Fruit fly (Drosophila melanogaster) whole organism, pupa: Measurements from ENCODE around the gene CG10803.
A peak's percentile ranks its signal among the peaks of the same experiment; 100 is the strongest.

Experiments used
- CG10348 ChIP-seq: fragments of 200-800 bp; sonication (Bioruptor generic); IDR thresholded peaks from 2 replicates; pipeline ENCODE4 v1.3.6; 2022; ENCODE audit warnings: missing biosample characterization, missing genetic modification characterization
- CG12605 ChIP-seq: fragments of 200-800 bp; sonication (Bioruptor generic); IDR thresholded peaks from 2 replicates; pipeline ENCODE4 v1.3.6; 2022; ENCODE audit warnings: missing biosample characterization, missing genetic modification characterization
- CG13204 ChIP-seq: fragments of 200-800 bp; sonication (Bioruptor generic); optimal IDR thresholded peaks from 2 replicates; lab custom pipeline; 2018; ENCODE audit warnings: missing biosample characterization, mild to moderate bottlenecking, missing genetic modification characterization, moderate library complexity
- CG14655 ChIP-seq: fragments of 200-800 bp; sonication (Bioruptor generic); optimal IDR thresholded peaks from 3 replicates; lab custom pipeline; 2017; ENCODE audit warnings: mild to moderate bottlenecking, missing biosample characterization, missing genetic modification reagents, missing genetic modification characterization
- CG15710 ChIP-seq: fragments of 200-800 bp; sonication (Bioruptor generic); optimal IDR thresholded peaks from 2 replicates; lab custom pipeline; 2018; ENCODE audit warnings: missing biosample characterization, mild to moderate bottlenecking, missing genetic modification characterization, moderate library complexity
- CG17806 ChIP-seq: fragments of 200-800 bp; sonication (Bioruptor generic); optimal IDR thresholded peaks from 2 replicates; lab custom pipeline; 2018; ENCODE audit warnings: missing biosample characterization, mild to moderate bottlenecking, missing genetic modification characterization, moderate library complexity
- CG32121 ChIP-seq: fragments of 200-800 bp; sonication (Bioruptor generic); IDR thresholded peaks from 2 replicates; pipeline ENCODE4 v1.3.6; 2022; ENCODE audit warnings: missing biosample characterization, missing genetic modification characterization
- CG34367 ChIP-seq: fragments of 200-800 bp; sonication (Bioruptor generic); optimal IDR thresholded peaks from 2 replicates; lab custom pipeline; 2018; ENCODE audit warnings: missing biosample characterization, mild to moderate bottlenecking, missing genetic modification characterization
- CG4496 ChIP-seq: fragments of 200-800 bp; sonication (Bioruptor generic); IDR thresholded peaks from 3 replicates; pipeline ENCODE4 v1.3.6; 2022; ENCODE audit warnings: missing biosample characterization, missing genetic modification characterization
- CG8159 ChIP-seq: fragments of 200-800 bp; sonication (Bioruptor generic); optimal IDR thresholded peaks from 3 replicates; lab custom pipeline; 2018; ENCODE audit warnings: missing biosample characterization, mild to moderate bottlenecking, missing genetic modification characterization, moderate library complexity
- CG8301 ChIP-seq: fragments of 200-800 bp; sonication (Bioruptor generic); optimal IDR thresholded peaks from 2 replicates; lab custom pipeline; 2018; ENCODE audit warnings: missing biosample characterization, mild to moderate bottlenecking, missing genetic modification characterization
- CG9948 ChIP-seq: fragments of 200-800 bp; sonication (Bioruptor generic); optimal IDR thresholded peaks from 2 replicates; lab custom pipeline; 2018; ENCODE audit warnings: missing biosample characterization, mild to moderate bottlenecking, missing genetic modification characterization, moderate library complexity
- D1 ChIP-seq: fragments of 200-800 bp; sonication (Bioruptor generic); optimal IDR thresholded peaks from 2 replicates; lab custom pipeline; 2018; ENCODE audit warnings: missing biosample characterization, mild to moderate bottlenecking, missing genetic modification characterization, moderate library complexity
- EcR ChIP-seq: fragments of 200-800 bp; sonication (Bioruptor generic); optimal IDR thresholded peaks from 3 replicates; lab custom pipeline; 2019; ENCODE audit warnings: missing biosample characterization, missing genetic modification characterization, mild to moderate bottlenecking, moderate library complexity, missing genetic modification reagents
- Ets98B ChIP-seq: fragments of 200-800 bp; sonication (Bioruptor generic); IDR thresholded peaks from 2 replicates; pipeline ENCODE4 v1.3.6; 2022; ENCODE audit warnings: missing biosample characterization, missing genetic modification characterization
- Pif1A ChIP-seq: fragments of 200-800 bp; sonication (Bioruptor generic); optimal IDR thresholded peaks from 3 replicates; lab custom pipeline; 2016; ENCODE audit warnings: missing biosample characterization, missing genetic modification characterization
- Pif1B ChIP-seq: fragments of 200-800 bp; sonication (Bioruptor generic); optimal IDR thresholded peaks from 3 replicates; lab custom pipeline; 2016; ENCODE audit warnings: missing biosample characterization, missing genetic modification characterization
- Snoo ChIP-seq: fragments of 200-800 bp; sonication (Bioruptor generic); optimal IDR thresholded peaks from 3 replicates; lab custom pipeline; 2017; ENCODE audit warnings: missing biosample characterization, mild to moderate bottlenecking, missing genetic modification characterization, inconsistent platforms
- fd96Ca ChIP-seq: fragments of 200-800 bp; sonication (Bioruptor generic); IDR thresholded peaks from 3 replicates; pipeline ENCODE4 v1.3.6; 2022; ENCODE audit warnings: missing biosample characterization, missing genetic modification characterization
- gl ChIP-seq: fragments of 200-800 bp; sonication (Bioruptor generic); optimal IDR thresholded peaks from 2 replicates; lab custom pipeline; 2018; ENCODE audit warnings: missing biosample characterization, mild to moderate bottlenecking, missing genetic modification characterization
- rn ChIP-seq: fragments of 200-800 bp; sonication (Bioruptor generic); IDR thresholded peaks from 2 replicates; pipeline ENCODE4 v1.3.6; 2022; ENCODE audit warnings: missing biosample characterization, missing genetic modification characterization

Gene CG10803

DNA sequence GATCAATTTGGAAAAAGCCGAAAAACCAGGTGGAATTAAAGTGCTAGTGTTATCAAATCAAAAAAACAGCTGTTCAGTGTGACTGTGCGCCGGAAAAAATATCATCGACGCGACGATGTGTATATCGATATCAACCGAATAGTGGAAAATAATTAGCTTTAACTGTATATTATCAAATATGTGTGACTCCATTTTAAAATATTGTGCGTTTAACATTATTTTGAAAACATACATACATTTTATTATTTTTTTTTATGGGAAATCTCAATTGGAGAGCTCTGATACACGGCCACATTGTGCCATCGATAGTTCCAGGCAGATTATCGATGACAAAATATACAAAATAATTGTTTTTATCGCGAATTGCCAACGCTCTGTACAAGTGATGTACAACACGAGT lies at the start of gene CG10803, which contains the start of gene CG14270:
Gene CG10803, plus strand, starts transcription at position 347 of the 400 bp plus-strand sequence.
Gene CG14270, minus strand, starts transcription at position 75 of the 400 bp plus-strand sequence.
- TF ChIP-seq Pif1A (GFP tag; lab: Kevin White, UChicago): no peak
- no peak for TF ChIP-seq CG9948
- TF ChIP-seq CG13204 (GFP tag; lab: Kevin White, UChicago): no peak
- no peak for TF ChIP-seq EcR (GFP tag; lab: Kevin White, UChicago)

DNA sequence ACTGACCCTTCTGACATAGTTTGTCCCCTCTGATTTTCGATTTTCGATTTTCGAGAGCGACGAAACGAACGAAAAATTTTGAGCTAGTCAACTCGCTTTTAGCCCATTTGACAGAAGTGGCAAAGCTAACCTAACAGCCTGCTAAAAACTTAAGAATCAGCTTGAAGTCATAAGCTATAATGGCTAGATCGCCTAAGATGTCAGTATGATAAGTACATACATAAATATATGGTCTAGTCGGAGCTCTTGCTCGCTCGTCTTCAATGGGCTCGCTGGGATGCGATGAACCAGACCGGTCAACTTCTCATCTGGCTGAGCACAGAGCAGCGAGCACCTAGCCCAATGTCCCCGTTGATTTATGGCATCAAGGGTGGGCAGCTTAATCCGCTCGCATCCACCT lies 49.7 kb upstream of the CG10803 start, which contains the start of gene CG14269:
Gene CG14269, minus strand, starts transcription at position 101 of the 400 bp plus-strand sequence.
- TF ChIP-seq CG12605 (GFP tag; lab: Robert Waterston, UW): no peak
- TF ChIP-seq CG8159 (tag; lab: Kevin White, UChicago): no peak
- no peak for TF ChIP-seq Pif1B (GFP tag; lab: Kevin White, UChicago)
- no peak for TF ChIP-seq CG14655 (GFP tag; lab: Kevin White, UChicago)
- TF ChIP-seq CG8301: no peak
- TF ChIP-seq rn (GFP tag; lab: Robert Waterston, UW): no peak
- no peak for TF ChIP-seq CG17806 (tag; lab: Kevin White, UChicago)
- TF ChIP-seq Pif1A (GFP tag; lab: Kevin White, UChicago): no peak
- TF ChIP-seq EcR (GFP tag; lab: Kevin White, UChicago): no peak

DNA sequence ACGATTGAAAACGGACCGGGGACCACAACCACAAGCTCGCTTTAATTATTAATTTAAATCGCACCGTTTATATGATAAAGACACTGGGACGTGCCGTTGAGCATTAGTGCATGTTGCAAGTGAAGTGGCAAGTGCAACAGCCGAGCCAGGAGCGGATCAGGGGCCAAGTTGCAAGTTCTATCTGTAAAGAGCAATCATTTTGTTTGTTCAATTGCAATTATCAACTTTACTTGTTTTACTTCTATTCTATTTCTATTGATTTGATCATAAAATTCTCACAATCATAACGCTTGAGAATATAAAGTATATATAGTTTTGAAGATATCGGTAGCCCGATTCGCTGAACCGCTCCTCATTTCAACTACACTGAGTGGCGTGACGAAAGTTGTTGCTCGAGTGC lies 49.3 kb upstream of the CG10803 start:
- TF ChIP-seq CG13204 (GFP tag; lab: Kevin White, UChicago) (no peak), CG34367 (tag; lab: Kevin White, UChicago) (peak; percentile 17), CG12605 (GFP tag; lab: Robert Waterston, UW) (no peak), Snoo (tag; lab: Kevin White, UChicago) (no peak), CG8159 (tag; lab: Kevin White, UChicago) (peak; percentile 61), Pif1B (GFP tag; lab: Kevin White, UChicago) (peak; percentile 43), CG17806 (tag; lab: Kevin White, UChicago) (peak; percentile 56), CG8301 (peak; percentile 59), Ets98B (GFP tag; lab: Robert Waterston, UW) (no peak), fd96Ca (GFP tag; lab: Robert Waterston, UW) (no peak), CG9948 (peak; percentile 49), Pif1A (GFP tag; lab: Kevin White, UChicago) (peak; percentile 44), gl (peak; percentile 8), CG14655 (GFP tag; lab: Kevin White, UChicago) (peak; percentile 70), CG15710 (tag; lab: Kevin White, UChicago) (peak; percentile 59)

DNA sequence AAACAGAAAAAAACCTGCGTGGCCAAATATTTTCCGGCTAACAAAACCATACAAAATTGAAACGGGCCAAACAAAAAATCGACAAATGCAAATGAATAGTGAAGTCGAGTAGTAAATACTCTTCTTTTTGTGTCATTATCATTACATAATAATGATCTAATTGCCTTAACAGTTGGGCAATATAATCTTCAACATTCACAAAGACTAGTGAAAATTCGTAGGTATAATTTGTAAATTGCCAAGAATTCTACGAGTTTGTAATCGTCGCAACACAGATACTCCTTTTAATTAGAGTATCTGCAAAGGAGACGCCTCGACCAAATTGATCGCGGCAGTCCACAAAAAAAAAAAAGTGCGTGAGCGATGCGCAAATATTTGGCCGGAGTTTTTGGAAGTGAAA lies 48.0 kb upstream of the CG10803 start:
- TF ChIP-seq CG17806 (tag; lab: Kevin White, UChicago): peak; percentile 3
- no peak for TF ChIP-seq CG8159 (tag; lab: Kevin White, UChicago)

DNA sequence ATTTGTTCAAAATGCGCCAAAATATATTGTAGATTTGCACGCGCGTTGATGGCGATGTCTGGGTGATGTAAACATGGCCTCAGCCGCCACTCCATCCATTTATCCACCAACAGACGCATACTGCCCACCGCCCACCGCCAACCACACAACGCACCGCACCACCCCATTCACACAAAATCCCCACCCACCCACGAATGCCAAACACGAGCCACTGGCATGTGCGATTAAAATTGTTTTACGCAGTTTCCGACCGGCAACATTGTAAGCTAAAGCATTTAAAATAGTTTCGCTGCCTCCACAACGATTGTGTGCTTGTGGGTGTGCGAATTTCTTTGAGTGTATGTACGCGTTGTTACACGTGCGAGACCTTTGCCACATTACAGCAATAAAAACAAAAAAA lies 44.9 kb upstream of the CG10803 start:
- no peak for TF ChIP-seq CG13204 (GFP tag; lab: Kevin White, UChicago)
- peak; percentile 52 for TF ChIP-seq CG32121 (GFP tag; lab: Robert Waterston, UW)
- TF ChIP-seq CG4496: 0 out of 3 replicates have a peak, but pooled peaks have one; percentile 30

DNA sequence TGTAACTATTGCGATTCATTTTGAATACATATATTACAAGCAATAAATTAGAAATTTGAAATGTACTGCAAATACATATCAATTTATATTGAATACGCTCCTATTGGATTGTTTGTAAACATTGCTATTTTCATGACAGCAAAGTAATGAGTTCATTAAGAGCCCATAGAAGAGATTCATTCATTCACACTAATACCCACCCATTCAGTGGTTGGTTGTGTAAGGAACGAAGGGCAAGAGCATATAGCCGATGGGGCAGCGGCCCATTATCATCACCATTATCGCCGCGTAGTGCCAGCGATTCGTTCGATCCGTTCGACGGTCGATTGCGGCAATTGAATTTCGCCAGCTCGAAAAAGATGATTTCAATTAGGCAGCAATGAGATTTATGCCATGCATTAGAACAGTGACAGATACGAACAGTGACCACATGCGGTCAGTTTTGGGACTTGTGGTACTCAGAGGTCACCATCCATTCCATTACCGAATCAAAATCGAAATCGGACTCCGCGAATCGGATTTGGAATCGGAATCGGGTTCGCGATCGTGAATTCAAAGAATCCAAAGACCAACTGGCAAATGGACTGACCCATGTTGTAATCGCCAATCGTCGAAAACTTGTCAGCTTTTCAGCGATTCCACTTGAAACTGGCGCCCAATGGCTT lies 42.8 kb upstream of the CG10803 start:
- TF ChIP-seq CG32121 (GFP tag; lab: Robert Waterston, UW) (no peak), CG17806 (tag; lab: Kevin White, UChicago) (no peak), CG10348 (GFP tag; lab: Robert Waterston, UW) (no peak)
- TF ChIP-seq, all 21 proteins: peak for 0

DNA sequence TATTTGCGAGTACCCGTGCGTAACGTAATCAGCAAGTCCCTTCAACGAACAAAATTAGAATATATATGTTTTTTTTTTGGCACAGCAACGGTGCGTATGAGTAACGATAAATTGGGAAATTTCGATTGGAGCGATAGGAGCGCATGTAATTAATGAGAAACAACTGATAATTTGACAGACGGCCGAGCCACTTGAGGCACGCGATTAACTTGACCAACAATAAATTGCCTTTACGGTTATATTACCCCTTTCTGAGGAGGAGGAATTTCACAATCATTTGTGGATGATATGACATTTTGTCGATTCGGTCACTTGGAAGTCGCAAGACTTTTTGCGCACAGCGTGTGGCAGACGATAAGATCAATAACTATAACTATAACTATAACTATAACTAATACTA lies 41.5 kb upstream of the CG10803 start:
- no peak for TF ChIP-seq CG10348 (GFP tag; lab: Robert Waterston, UW)
- no peak for TF ChIP-seq CG14655 (GFP tag; lab: Kevin White, UChicago)
- TF ChIP-seq CG15710 (tag; lab: Kevin White, UChicago): no peak
- TF ChIP-seq CG4496: no peak
- TF ChIP-seq rn (GFP tag; lab: Robert Waterston, UW): no peak
- TF ChIP-seq gl: no peak
- no peak for TF ChIP-seq Ets98B (GFP tag; lab: Robert Waterston, UW)
- no peak for TF ChIP-seq CG9948
- no peak for TF ChIP-seq CG12605 (GFP tag; lab: Robert Waterston, UW)
- no peak for TF ChIP-seq EcR (GFP tag; lab: Kevin White, UChicago)
- TF ChIP-seq Pif1A (GFP tag; lab: Kevin White, UChicago): no peak
- no peak for TF ChIP-seq D1 (tag; lab: Kevin White, UChicago)
- no peak for TF ChIP-seq fd96Ca (GFP tag; lab: Robert Waterston, UW)
- no peak for TF ChIP-seq CG8301
- no peak for TF ChIP-seq CG34367 (tag; lab: Kevin White, UChicago)
- TF ChIP-seq CG8159 (tag; lab: Kevin White, UChicago): no peak
